Fruit fly (Drosophila melanogaster) whole organism, embryonic: ENCODE results near the gene CG12945.
A peak's percentile ranks its signal among the peaks of the same experiment; 100 is the strongest.

Experiments used
- BtbVII ChIP-seq: fragments of 200-800 bp; sonication (Bioruptor generic); optimal IDR thresholded peaks from 3 replicates; lab custom pipeline; 2017; ENCODE audit warnings: missing biosample characterization, mild to moderate bottlenecking, missing genetic modification characterization
- CG10267 ChIP-seq: fragments of 200-800 bp; sonication (Bioruptor generic); optimal IDR thresholded peaks from 2 replicates; lab custom pipeline; 2018; ENCODE audit warnings: missing biosample characterization, mild to moderate bottlenecking, missing genetic modification characterization, moderate library complexity
- CG10543 ChIP-seq: fragments of 200-800 bp; sonication (Bioruptor generic); optimal IDR thresholded peaks from 3 replicates; lab custom pipeline; 2017; ENCODE audit warnings: missing biosample characterization, mild to moderate bottlenecking, missing genetic modification characterization, moderate library complexity
- CG10654 ChIP-seq: fragments of 200-800 bp; sonication (Bioruptor generic); optimal IDR thresholded peaks from 2 replicates; lab custom pipeline; 2016; ENCODE audit warnings: missing biosample characterization, missing genetic modification characterization
- CG10979 ChIP-seq: fragments of 200-800 bp; sonication (Bioruptor generic); optimal IDR thresholded peaks from 2 replicates; lab custom pipeline; 2018; ENCODE audit warnings: missing biosample characterization, mild to moderate bottlenecking, missing genetic modification characterization, moderate library complexity
- CG11085 ChIP-seq: fragments of 200-800 bp; sonication (Bioruptor generic); IDR thresholded peaks from 2 replicates; pipeline ENCODE4 v1.3.6; 2022; ENCODE audit warnings: missing biosample characterization, missing genetic modification characterization
- CG11247 ChIP-seq: fragments of 200-800 bp; sonication (Bioruptor generic); IDR thresholded peaks from 2 replicates; pipeline ENCODE4 v1.3.6; 2022; ENCODE audit warnings: missing biosample characterization, missing genetic modification characterization
- CG11723 ChIP-seq: fragments of 200-800 bp; sonication (Bioruptor generic); optimal IDR thresholded peaks from 2 replicates; lab custom pipeline; 2017; ENCODE audit warnings: missing biosample characterization, mild to moderate bottlenecking, missing genetic modification characterization
- CG12942 ChIP-seq: fragments of 200-800 bp; sonication (Bioruptor generic); optimal IDR thresholded peaks from 3 replicates; lab custom pipeline; 2016; ENCODE audit warnings: missing biosample characterization, missing genetic modification characterization
- CG16779 ChIP-seq: fragments of 200-800 bp; sonication (Bioruptor generic); IDR thresholded peaks from 2 replicates; pipeline ENCODE4 v1.3.6; 2022; ENCODE audit warnings: missing biosample characterization, missing genetic modification characterization
- CG16815 ChIP-seq: fragments of 200-800 bp; sonication (Bioruptor generic); optimal IDR thresholded peaks from 3 replicates; lab custom pipeline; 2017; ENCODE audit warnings: missing biosample characterization, mild to moderate bottlenecking, missing genetic modification characterization
- CG17186 ChIP-seq: fragments of 200-800 bp; sonication (Bioruptor generic); optimal IDR thresholded peaks from 3 replicates; lab custom pipeline; 2017; ENCODE audit warnings: missing biosample characterization, missing genetic modification reagents, missing genetic modification characterization
- CG18476 ChIP-seq: fragments of 200-800 bp; sonication (Bioruptor generic); optimal IDR thresholded peaks from 2 replicates; lab custom pipeline; 2016; ENCODE audit warnings: missing biosample characterization, mild to moderate bottlenecking, missing genetic modification characterization
- CG30431 ChIP-seq: fragments of 200-800 bp; sonication (Bioruptor generic); optimal IDR thresholded peaks from 2 replicates; lab custom pipeline; 2017; ENCODE audit warnings: missing biosample characterization, missing genetic modification characterization
- CG3281 ChIP-seq: fragments of 200-800 bp; sonication (Bioruptor generic); optimal IDR thresholded peaks from 3 replicates; lab custom pipeline; 2017; ENCODE audit warnings: missing biosample characterization, mild to moderate bottlenecking, missing genetic modification characterization
- CG6175 ChIP-seq: fragments of 200-800 bp; sonication (Bioruptor generic); IDR thresholded peaks from 3 replicates; pipeline ENCODE4 v1.3.6; 2022; ENCODE audit warnings: missing biosample characterization, missing genetic modification characterization
- CG8281 ChIP-seq: fragments of 200-800 bp; sonication (Bioruptor generic); optimal IDR thresholded peaks from 2 replicates; lab custom pipeline; 2018; ENCODE audit warnings: missing biosample characterization, mild to moderate bottlenecking, missing genetic modification characterization, moderate library complexity
- Chrac-16 ChIP-seq: fragments of 200-800 bp; sonication (Bioruptor generic); optimal IDR thresholded peaks from 3 replicates; lab custom pipeline; 2016; ENCODE audit warnings: missing biosample characterization, missing genetic modification characterization
- CrebB ChIP-seq: fragments of 200-800 bp; sonication (Bioruptor generic); optimal IDR thresholded peaks from 3 replicates; lab custom pipeline; 2018; ENCODE audit warnings: missing biosample characterization, mild to moderate bottlenecking, missing genetic modification characterization
- Dref ChIP-seq: fragments of 200-800 bp; sonication (Bioruptor generic); IDR thresholded peaks from 2 replicates; pipeline ENCODE4 v1.3.6; 2022; ENCODE audit warnings: missing biosample characterization, missing genetic modification characterization
- E2f2 ChIP-seq: fragments of 200-800 bp; sonication (Bioruptor generic); IDR thresholded peaks from 2 replicates; pipeline ENCODE4 v1.3.6; 2022; ENCODE audit warnings: missing biosample characterization, missing genetic modification characterization
- Ets97D ChIP-seq: fragments of 200-800 bp; sonication (Bioruptor generic); optimal IDR thresholded peaks from 3 replicates; lab custom pipeline; 2016; ENCODE audit warnings: missing biosample characterization, missing genetic modification characterization
- Fer3 ChIP-seq: fragments of 200-800 bp; sonication (Bioruptor generic); optimal IDR thresholded peaks from 2 replicates; lab custom pipeline; 2018; ENCODE audit warnings: missing biosample characterization, mild to moderate bottlenecking, missing genetic modification characterization, moderate library complexity
- Gsc ChIP-seq: fragments of 200-800 bp; sonication (Bioruptor generic); IDR thresholded peaks from 2 replicates; pipeline ENCODE4 v1.3.6; 2022; ENCODE audit warnings: missing biosample characterization, missing genetic modification characterization
- Hsf ChIP-seq: fragments of 200-800 bp; sonication (Bioruptor generic); optimal IDR thresholded peaks from 3 replicates; lab custom pipeline; 2016; ENCODE audit warnings: missing biosample characterization, missing genetic modification characterization
- Optix ChIP-seq: fragments of 200-800 bp; sonication (Bioruptor generic); IDR thresholded peaks from 3 replicates; pipeline ENCODE4 v1.3.6; 2022; ENCODE audit warnings: missing biosample characterization, missing genetic modification characterization
- PHDP ChIP-seq: fragments of 200-800 bp; sonication (Bioruptor generic); optimal IDR thresholded peaks from 3 replicates; lab custom pipeline; 2018; ENCODE audit warnings: missing biosample characterization, mild to moderate bottlenecking, missing genetic modification characterization, moderate library complexity
- Rx ChIP-seq: fragments of 200-800 bp; sonication (Bioruptor generic); IDR thresholded peaks from 2 replicates; pipeline ENCODE4 v1.3.6; 2022; ENCODE audit warnings: missing biosample characterization, missing genetic modification characterization
- Six4 ChIP-seq: fragments of 200-800 bp; sonication (Bioruptor generic); optimal IDR thresholded peaks from 2 replicates; lab custom pipeline; 2016; ENCODE audit warnings: missing biosample characterization, missing genetic modification characterization
- TFAM ChIP-seq: fragments of 200-800 bp; sonication (Bioruptor generic); optimal IDR thresholded peaks from 2 replicates; lab custom pipeline; 2017; ENCODE audit warnings: missing biosample characterization, missing genetic modification characterization, inconsistent platforms
- Tbp ChIP-seq: fragments of >200 bp; optimal IDR thresholded peaks from 2 replicates; lab custom pipeline; 2018; ENCODE audit warnings: missing biosample characterization, missing genetic modification characterization
- aop ChIP-seq: fragments of 200-800 bp; sonication (Bioruptor generic); IDR thresholded peaks from 2 replicates; pipeline ENCODE4 v1.3.6; 2022; ENCODE audit warnings: missing biosample characterization, missing genetic modification characterization
- bigmax ChIP-seq: fragments of 200-800 bp; sonication (Bioruptor generic); optimal IDR thresholded peaks from 2 replicates; lab custom pipeline; 2018; ENCODE audit warnings: missing biosample characterization, mild to moderate bottlenecking, missing genetic modification characterization
- cad ChIP-seq: fragments of >200 bp; optimal IDR thresholded peaks from 2 replicates; lab custom pipeline; 2017; ENCODE audit warnings: missing biosample characterization, missing genetic modification characterization
- chif ChIP-seq, 2 experiments: fragments of 200-800 bp; sonication (Bioruptor generic); optimal IDR thresholded peaks; 3 replicates each; lab custom pipeline; 2016; ENCODE audit warnings: missing biosample characterization in 2 of 2, missing genetic modification characterization in 2 of 2
- chinmo ChIP-seq: fragments of 200-800 bp; sonication (Bioruptor generic); IDR thresholded peaks from 4 replicates; pipeline ENCODE4 v1.3.6; 2022; ENCODE audit warnings: missing biosample characterization, missing genetic modification characterization; ENCODE audit not compliant: partially characterized antibody
- da ChIP-seq: fragments of 200-800 bp; sonication (Bioruptor generic); optimal IDR thresholded peaks from 2 replicates; lab custom pipeline; 2016; ENCODE audit warnings: missing biosample characterization, missing genetic modification characterization
- disco-r ChIP-seq: fragments of 200-800 bp; sonication (Bioruptor generic); optimal IDR thresholded peaks from 2 replicates; lab custom pipeline; 2016; ENCODE audit warnings: missing biosample characterization, missing genetic modification characterization
- en ChIP-seq: fragments of 200-800 bp; sonication (Bioruptor generic); optimal IDR thresholded peaks from 2 replicates; lab custom pipeline; 2016; ENCODE audit warnings: missing biosample characterization, missing genetic modification characterization
- exex ChIP-seq: fragments of 200-800 bp; sonication (Bioruptor generic); optimal IDR thresholded peaks from 4 replicates; lab custom pipeline; 2018; ENCODE audit warnings: missing biosample characterization, mild to moderate bottlenecking, missing genetic modification characterization, moderate library complexity
- fd102C ChIP-seq: fragments of 200-800 bp; sonication (Bioruptor generic); optimal IDR thresholded peaks from 2 replicates; lab custom pipeline; 2018; ENCODE audit warnings: missing biosample characterization, mild to moderate bottlenecking, missing genetic modification characterization, moderate library complexity
- fd64A ChIP-seq: fragments of 200-800 bp; sonication (Bioruptor generic); optimal IDR thresholded peaks from 3 replicates; lab custom pipeline; 2018; ENCODE audit warnings: missing biosample characterization, mild to moderate bottlenecking, missing genetic modification characterization
- gfzf ChIP-seq: fragments of 200-800 bp; sonication (Bioruptor generic); optimal IDR thresholded peaks from 2 replicates; lab custom pipeline; 2016; ENCODE audit warnings: missing biosample characterization, mild to moderate bottlenecking, missing genetic modification characterization, moderate library complexity
- lmd ChIP-seq: fragments of 200-800 bp; sonication (Bioruptor generic); IDR thresholded peaks from 2 replicates; pipeline ENCODE4 v1.3.6; 2022; ENCODE audit warnings: missing biosample characterization, missing genetic modification characterization
- mam ChIP-seq: fragments of 200-800 bp; sonication (Bioruptor generic); optimal IDR thresholded peaks from 3 replicates; lab custom pipeline; 2016; ENCODE audit warnings: missing biosample characterization, missing genetic modification characterization
- pzg ChIP-seq: fragments of 200-800 bp; sonication (Bioruptor generic); optimal IDR thresholded peaks from 3 replicates; lab custom pipeline; 2018; ENCODE audit warnings: missing biosample characterization, mild to moderate bottlenecking, missing genetic modification characterization, moderate library complexity
- rib ChIP-seq: fragments of 200-800 bp; sonication (Bioruptor generic); IDR thresholded peaks from 2 replicates; pipeline ENCODE4 v1.3.6; 2022; ENCODE audit warnings: missing biosample characterization, missing genetic modification characterization
- seq ChIP-seq: fragments of 200-800 bp; sonication (Bioruptor generic); IDR thresholded peaks from 2 replicates; pipeline ENCODE4 v1.3.6; 2022; ENCODE audit warnings: missing biosample characterization, missing genetic modification characterization
- yki ChIP-seq: fragments of >200 bp; optimal IDR thresholded peaks from 3 replicates; lab custom pipeline; 2018

The CG12945 gene

dm6 chr3R:9767620-9768592 lies 23.1 kb downstream of the CG12945 start, which contains the start of gene Naa80 (continued):
- peak; percentile 4 for TF ChIP-seq BtbVII
- TF ChIP-seq CG8281 (tag; lab: Kevin White, UChicago) = no peak
- 0 out of 4 replicates have a peak, but pooled peaks have one; percentile 22 for TF ChIP-seq chinmo (GFP tag; lab: Robert Waterston, UW)
- TF ChIP-seq mam (GFP tag; lab: Kevin White, UChicago) = peak; percentile 82
- TF ChIP-seq E2f2 (GFP tag; lab: Robert Waterston, UW) = peak; percentile 84
- TF ChIP-seq yki (lab: Kevin White, UChicago) = no peak
- TF ChIP-seq CG11723 (GFP tag; lab: Kevin White, UChicago) = peak; percentile 45
- no peak for TF ChIP-seq Gsc
- peak; percentile 69 for TF ChIP-seq CG12942 (GFP tag; lab: Kevin White, UChicago)
- TF ChIP-seq CG10267 = peak; percentile 95
- TF ChIP-seq rib (GFP tag; lab: Robert Waterston, UW) = peak; percentile 90
- TF ChIP-seq exex (tag; lab: Kevin White, UChicago) = peak; percentile 49
- TF ChIP-seq Tbp = peak; percentile 9
- no peak for TF ChIP-seq en (GFP tag; lab: Kevin White, UChicago)
- TF ChIP-seq Rx (GFP tag; lab: Robert Waterston, UW) = peak; percentile 70
- TF ChIP-seq CG16779 (GFP tag; lab: Robert Waterston, UW) = peak; percentile 73; the same call in 1 of the 2 replicates
- TF ChIP-seq disco-r (GFP tag; lab: Kevin White, UChicago) = peak; percentile 7
- TF ChIP-seq pzg (GFP tag; lab: Kevin White, UChicago) = peak; percentile 94
- TF ChIP-seq CrebB = no peak
- TF ChIP-seq PHDP = peak; percentile 35
- peak; percentile 21 for TF ChIP-seq CG10979 (tag; lab: Kevin White, UChicago)
- peak; percentile 64 for TF ChIP-seq CG17186 (GFP tag; lab: Kevin White, UChicago)
- TF ChIP-seq fd64A (GFP tag; lab: Kevin White, UChicago) = no peak
- peak; percentile 12 to 72 for TF ChIP-seq chif (GFP tag; optimal IDR thresholded peaks at IDR 0.05; lab: Kevin White, UChicago)
- no peak for TF ChIP-seq TFAM (GFP tag; lab: Kevin White, UChicago)
- peak; percentile 40 for TF ChIP-seq bigmax (GFP tag; lab: Kevin White, UChicago)
- peak; percentile 72 for TF ChIP-seq CG10543
- peak; percentile 50 for TF ChIP-seq Dref (GFP tag; lab: Robert Waterston, UW)
- TF ChIP-seq seq (GFP tag; lab: Robert Waterston, UW) = 0 out of 2 replicates have a peak, but pooled peaks have one; percentile 33
- TF ChIP-seq Ets97D (GFP tag; lab: Kevin White, UChicago) = peak; percentile 87
- TF ChIP-seq CG18476 (GFP tag; lab: Kevin White, UChicago) = peak; percentile 43
- peak; percentile 72 for TF ChIP-seq Chrac-16 (GFP tag; lab: Kevin White, UChicago)
- no peak for TF ChIP-seq aop (GFP tag; lab: Robert Waterston, UW)
- TF ChIP-seq da = peak; percentile 38
- no peak for TF ChIP-seq fd102C (GFP tag; lab: Kevin White, UChicago)
- TF ChIP-seq Hsf = peak; percentile 75
- peak; percentile 24 for TF ChIP-seq CG16815
- TF ChIP-seq Optix = no peak
- TF ChIP-seq CG30431 = no peak
- TF ChIP-seq CG6175 = peak; percentile 70; the same call in 2 of the 3 replicates
- TF ChIP-seq Fer3 (tag; lab: Kevin White, UChicago) = peak; percentile 45
- no peak for TF ChIP-seq cad (GFP tag; lab: Kevin White, UChicago)
- peak; percentile 51 for TF ChIP-seq CG3281 (GFP tag; lab: Kevin White, UChicago)
- TF ChIP-seq CG10654 (GFP tag; lab: Kevin White, UChicago) = peak; percentile 51
- peak; percentile 1 for TF ChIP-seq Six4 (GFP tag; lab: Kevin White, UChicago)
- peak; percentile 79 for TF ChIP-seq CG11247
- peak; percentile 38 for TF ChIP-seq gfzf (GFP tag; lab: Kevin White, UChicago)
- TF ChIP-seq CG11085 (GFP tag; lab: Robert Waterston, UW) = peak; percentile 8; the same call in 1 of the 2 replicates
- TF ChIP-seq lmd (GFP tag; lab: Robert Waterston, UW) = peak; percentile 55; the same call in 1 of the 2 replicates
